Worm (Caenorhabditis elegans): ENCODE results near the gene cpz-2.

DNA sequence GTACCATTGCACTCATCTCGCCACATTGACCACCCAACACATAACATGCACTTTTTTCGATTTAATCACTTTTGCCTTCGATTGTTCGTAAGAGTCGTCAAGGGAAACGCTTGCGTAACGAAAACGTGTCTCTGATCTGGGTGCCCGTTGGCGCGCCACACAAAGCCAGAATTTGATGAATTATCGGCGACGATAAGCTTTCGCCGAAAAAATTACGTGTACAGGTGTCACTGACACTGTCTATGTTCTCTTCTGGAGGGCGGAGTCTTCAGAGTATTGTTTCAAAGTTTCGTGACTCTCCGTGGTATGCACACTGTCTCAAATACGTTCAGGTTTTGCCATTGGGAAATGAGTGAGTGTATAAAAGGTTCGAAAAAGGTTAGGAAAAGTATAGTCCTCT lies 29.7 kb downstream of the cpz-2 start, which contains the start of gene F53F1.4:
- TF ChIP-seq ZK546.5 (tag; optimal IDR thresholded peaks at IDR 0.05) (no peak), aly-2 (tag; optimal IDR thresholded peaks at IDR 0.05) (no peak)

All from whole organism, L2 larva.